Fruit fly (Drosophila melanogaster) whole organism, embryonic: Measurements from ENCODE around the gene Ran-like.

ENCODE experiments used
- Aef1 ChIP-seq: fragments of 200-800 bp; sonication (Bioruptor generic); IDR thresholded peaks from 3 replicates; pipeline ENCODE4 v1.3.6; 2022; ENCODE audit warnings: missing biosample characterization, missing genetic modification characterization
- B-H2 ChIP-seq: fragments of 200-800 bp; sonication (Bioruptor generic); optimal IDR thresholded peaks from 2 replicates; lab custom pipeline; 2018; ENCODE audit warnings: missing biosample characterization, mild to moderate bottlenecking, missing genetic modification characterization
- Blimp-1 ChIP-seq: fragments of 200-800 bp; sonication (Bioruptor generic); optimal IDR thresholded peaks from 3 replicates; lab custom pipeline; 2018; ENCODE audit warnings: missing biosample characterization, missing genetic modification characterization, mild to moderate bottlenecking, moderate library complexity, missing genetic modification reagents
- CG10147 ChIP-seq: fragments of 200-800 bp; sonication (Bioruptor generic); optimal IDR thresholded peaks from 2 replicates; lab custom pipeline; 2019; ENCODE audit warnings: missing biosample characterization, mild to moderate bottlenecking, missing genetic modification characterization, moderate library complexity
- CG1024 ChIP-seq: fragments of 200-800 bp; sonication (Bioruptor generic); IDR thresholded peaks from 2 replicates; pipeline ENCODE4 v1.3.6; 2022; ENCODE audit warnings: missing biosample characterization, missing genetic modification characterization
- CG10462 ChIP-seq: fragments of 200-800 bp; sonication (Bioruptor generic); optimal IDR thresholded peaks from 2 replicates; lab custom pipeline; 2016; ENCODE audit warnings: missing biosample characterization, missing genetic modification characterization
- CG11093 ChIP-seq: fragments of 200-800 bp; sonication (Bioruptor generic); IDR thresholded peaks from 3 replicates; pipeline ENCODE4 v1.3.6; 2022; ENCODE audit warnings: missing biosample characterization, missing genetic modification characterization
- CG14441 ChIP-seq: fragments of 200-800 bp; sonication (Bioruptor generic); IDR thresholded peaks from 2 replicates; pipeline ENCODE4 v1.3.6; 2022; ENCODE audit warnings: missing biosample characterization, missing genetic modification characterization
- CG15011 ChIP-seq: fragments of 200-800 bp; sonication (Bioruptor generic); optimal IDR thresholded peaks from 3 replicates; lab custom pipeline; 2018; ENCODE audit warnings: missing biosample characterization, mild to moderate bottlenecking, missing genetic modification characterization
- CG1603 ChIP-seq: fragments of 200-800 bp; sonication (Bioruptor generic); optimal IDR thresholded peaks from 2 replicates; lab custom pipeline; 2019; ENCODE audit warnings: missing biosample characterization, mild to moderate bottlenecking, missing genetic modification characterization, moderate library complexity
- CG1647 ChIP-seq: fragments of 200-800 bp; sonication (Bioruptor generic); optimal IDR thresholded peaks from 3 replicates; lab custom pipeline; 2016; ENCODE audit warnings: missing biosample characterization, missing genetic modification characterization
- CG17328 ChIP-seq: fragments of 200-800 bp; sonication (Bioruptor generic); IDR thresholded peaks from 2 replicates; pipeline ENCODE4 v1.3.6; 2022; ENCODE audit warnings: missing biosample characterization, missing genetic modification characterization
- CG17568 ChIP-seq: fragments of 200-800 bp; sonication (Bioruptor generic); optimal IDR thresholded peaks from 2 replicates; lab custom pipeline; 2018; ENCODE audit warnings: missing biosample characterization, mild to moderate bottlenecking, missing genetic modification characterization, moderate library complexity
- CG17829 ChIP-seq: fragments of 200-800 bp; optimal IDR thresholded peaks from 2 replicates; lab custom pipeline; 2019; ENCODE audit warnings: missing biosample characterization, mild to moderate bottlenecking, missing genetic modification characterization, moderate library complexity
- CG18476 ChIP-seq: fragments of 200-800 bp; sonication (Bioruptor generic); optimal IDR thresholded peaks from 2 replicates; lab custom pipeline; 2016; ENCODE audit warnings: missing biosample characterization, mild to moderate bottlenecking, missing genetic modification characterization
- CG2120 ChIP-seq: fragments of 200-800 bp; sonication (Bioruptor generic); optimal IDR thresholded peaks from 3 replicates; lab custom pipeline; 2016; ENCODE audit warnings: missing biosample characterization, missing genetic modification characterization
- CG2678 ChIP-seq: fragments of 200-800 bp; sonication (Bioruptor generic); optimal IDR thresholded peaks from 3 replicates; lab custom pipeline; 2019; ENCODE audit warnings: missing biosample characterization, mild to moderate bottlenecking, missing genetic modification characterization, moderate library complexity
- CG3163 ChIP-seq: fragments of 200-800 bp; sonication (Bioruptor generic); optimal IDR thresholded peaks from 3 replicates; lab custom pipeline; 2016; ENCODE audit warnings: missing biosample characterization, missing genetic modification characterization
- CG34376 ChIP-seq: fragments of 200-800 bp; sonication (Bioruptor generic); optimal IDR thresholded peaks from 2 replicates; lab custom pipeline; 2018; ENCODE audit warnings: missing biosample characterization, mild to moderate bottlenecking, missing genetic modification characterization
- CG3847 ChIP-seq: fragments of 200-800 bp; sonication (Bioruptor generic); IDR thresholded peaks from 2 replicates; pipeline ENCODE4 v1.3.6; 2022; ENCODE audit warnings: missing biosample characterization, missing genetic modification characterization
- CG5180 ChIP-seq: fragments of 200-800 bp; sonication (Bioruptor generic); optimal IDR thresholded peaks from 3 replicates; lab custom pipeline; 2017; ENCODE audit warnings: missing biosample characterization, missing genetic modification characterization, mild to moderate bottlenecking, moderate library complexity, missing genetic modification reagents
- CG7839 ChIP-seq: fragments of 200-800 bp; sonication (Bioruptor generic); optimal IDR thresholded peaks from 3 replicates; lab custom pipeline; 2018; ENCODE audit warnings: missing biosample characterization, mild to moderate bottlenecking, missing genetic modification characterization, moderate library complexity
- CG8359 ChIP-seq: fragments of 200-800 bp; sonication (Bioruptor generic); optimal IDR thresholded peaks from 2 replicates; lab custom pipeline; 2017; ENCODE audit warnings: missing biosample characterization, mild to moderate bottlenecking, missing genetic modification characterization, borderline replicate concordance
- Elba2 ChIP-seq: fragments of 200-800 bp; sonication (Bioruptor generic); optimal IDR thresholded peaks from 3 replicates; lab custom pipeline; 2016; ENCODE audit warnings: missing biosample characterization, missing genetic modification characterization
- Fer2 ChIP-seq: fragments of 200-800 bp; sonication (Bioruptor generic); optimal IDR thresholded peaks from 2 replicates; lab custom pipeline; 2018; ENCODE audit warnings: missing biosample characterization, mild to moderate bottlenecking, missing genetic modification characterization, moderate library complexity
- Gug ChIP-seq: fragments of 200-800 bp; sonication (Bioruptor generic); IDR thresholded peaks from 4 replicates; pipeline ENCODE4 v1.3.6; 2022; ENCODE audit warnings: missing biosample characterization, missing genetic modification characterization
- H2.0 ChIP-seq: fragments of 200-800 bp; sonication (Bioruptor generic); IDR thresholded peaks from 2 replicates; pipeline ENCODE4 v1.3.6; 2022; ENCODE audit warnings: missing biosample characterization, missing genetic modification characterization
- Hr78 ChIP-seq, 2 experiments: fragments of 200-800 bp in 1 of 2; fragments of >200 bp in 1 of 2; sonication (Bioruptor generic) in 1 of 2; optimal IDR thresholded peaks; 2 replicates each; lab custom pipeline; 2017 to 2019; ENCODE audit warnings: missing biosample characterization in 2 of 2, missing genetic modification characterization in 2 of 2, mild to moderate bottlenecking in 1 of 2, moderate library complexity in 1 of 2
- Myb ChIP-seq: fragments of 200-800 bp; sonication (Bioruptor generic); optimal IDR thresholded peaks from 2 replicates; lab custom pipeline; 2016; ENCODE audit warnings: missing biosample characterization, missing genetic modification characterization
- Poxn ChIP-seq: fragments of 200-800 bp; sonication (Bioruptor generic); IDR thresholded peaks from 2 replicates; pipeline ENCODE4 v1.3.6; 2022; ENCODE audit warnings: missing biosample characterization, missing genetic modification characterization
- Rx ChIP-seq: fragments of 200-800 bp; sonication (Bioruptor generic); IDR thresholded peaks from 2 replicates; pipeline ENCODE4 v1.3.6; 2022; ENCODE audit warnings: missing biosample characterization, missing genetic modification characterization
- Tbp ChIP-seq: fragments of >200 bp; optimal IDR thresholded peaks from 2 replicates; lab custom pipeline; 2018; ENCODE audit warnings: missing biosample characterization, missing genetic modification characterization
- chn ChIP-seq: fragments of 200-800 bp; sonication (Bioruptor generic); optimal IDR thresholded peaks from 2 replicates; lab custom pipeline; 2016; ENCODE audit warnings: missing biosample characterization, missing genetic modification characterization
- ems ChIP-seq: fragments of 200-800 bp; sonication (Bioruptor generic); optimal IDR thresholded peaks from 3 replicates; lab custom pipeline; 2016; ENCODE audit warnings: missing biosample characterization, missing genetic modification characterization
- en ChIP-seq: fragments of 200-800 bp; sonication (Bioruptor generic); optimal IDR thresholded peaks from 2 replicates; lab custom pipeline; 2016; ENCODE audit warnings: missing biosample characterization, missing genetic modification characterization
- eve ChIP-seq, 2 experiments: fragments of >200 bp; optimal IDR thresholded peaks; 2 replicates each; lab custom pipeline; 2017; ENCODE audit warnings: missing biosample characterization in 2 of 2, missing genetic modification characterization in 2 of 2
- ewg ChIP-seq: fragments of 200-800 bp; sonication (Bioruptor generic); optimal IDR thresholded peaks from 3 replicates; lab custom pipeline; 2017; ENCODE audit warnings: mild to moderate bottlenecking, missing biosample characterization, missing genetic modification reagents, missing genetic modification characterization
- gsb ChIP-seq: fragments of 200-800 bp; sonication (Bioruptor generic); IDR thresholded peaks from 2 replicates; pipeline ENCODE4 v1.3.6; 2022; ENCODE audit warnings: missing biosample characterization, missing genetic modification characterization
- h ChIP-seq: fragments of >200 bp; optimal IDR thresholded peaks from 2 replicates; lab custom pipeline; 2017
- hkb ChIP-seq, 2 experiments: fragments of 200-800 bp in 1 of 2; fragments of >200 bp in 1 of 2; sonication (Bioruptor generic) in 1 of 2; IDR thresholded peaks in 1 of 2; optimal IDR thresholded peaks in 1 of 2; 2 replicates each; pipeline versions ENCODE4 v1.3.6 to Lab custom; 2017 to 2022; ENCODE audit warnings: missing biosample characterization in 1 of 2, missing genetic modification characterization in 1 of 2
- jing ChIP-seq: fragments of 200-800 bp; sonication (Bioruptor generic); optimal IDR thresholded peaks from 2 replicates; lab custom pipeline; 2018; ENCODE audit warnings: missing biosample characterization, mild to moderate bottlenecking, missing genetic modification characterization
- ken ChIP-seq: fragments of 200-800 bp; sonication (Bioruptor generic); IDR thresholded peaks from 3 replicates; pipeline ENCODE4 v1.3.6; 2022; ENCODE audit warnings: missing biosample characterization, missing genetic modification characterization
- luna ChIP-seq: fragments of 200-800 bp; sonication (Bioruptor generic); optimal IDR thresholded peaks from 2 replicates; lab custom pipeline; 2016; ENCODE audit warnings: missing biosample characterization, missing genetic modification characterization
- nerfin-1 ChIP-seq: fragments of 200-800 bp; sonication (Bioruptor generic); optimal IDR thresholded peaks from 3 replicates; lab custom pipeline; 2019; ENCODE audit warnings: missing biosample characterization, mild to moderate bottlenecking, missing genetic modification characterization, moderate library complexity
- pan ChIP-seq, 4 experiments: fragments of >200 bp in 3 of 4; fragments of 200-800 bp in 1 of 4; sonication (Bioruptor generic) in 1 of 4; optimal IDR thresholded peaks in 3 of 4; IDR thresholded peaks in 1 of 4; 2 replicates each; pipeline versions ENCODE4 v1.3.6 to Lab custom; 2017 to 2022; ENCODE audit warnings: missing biosample characterization in 2 of 4, missing genetic modification characterization in 2 of 4, mixed read lengths in 1 of 4
- pros ChIP-seq: fragments of 200-800 bp; sonication (Bioruptor generic); optimal IDR thresholded peaks from 3 replicates; lab custom pipeline; 2019; ENCODE audit warnings: missing biosample characterization, mild to moderate bottlenecking, missing genetic modification characterization, moderate library complexity
- repo ChIP-seq: fragments of 200-800 bp; sonication (Bioruptor generic); optimal IDR thresholded peaks from 2 replicates; lab custom pipeline; 2016; ENCODE audit warnings: missing biosample characterization, missing genetic modification characterization
- slbo ChIP-seq: fragments of 200-800 bp; sonication (Bioruptor generic); IDR thresholded peaks from 2 replicates; pipeline ENCODE4 v1.3.6; 2022; ENCODE audit warnings: missing biosample characterization, missing genetic modification characterization
- ssp ChIP-seq: fragments of 200-800 bp; sonication (Bioruptor generic); IDR thresholded peaks from 2 replicates; pipeline ENCODE4 v1.3.6; 2022; ENCODE audit warnings: missing biosample characterization, missing genetic modification characterization

Ran-like gene

dm6 chr3L:15532368-15533030, 47.3 kb upstream of the Ran-like start (continued):
- TF ChIP-seq jing (no peak), chn (no peak), Myb (GFP tag; lab: Kevin White, UChicago) (peak; percentile 14), CG17829 (tag; lab: Kevin White, UChicago) (peak; percentile 14), CG18476 (GFP tag; lab: Kevin White, UChicago) (peak; percentile 23), CG8359 (GFP tag; lab: Kevin White, UChicago) (no peak), h (lab: Kevin White, UChicago) (no peak), pros (GFP tag; lab: Kevin White, UChicago) (peak; percentile 61), CG15011 (GFP tag; lab: Kevin White, UChicago) (no peak), CG11093 (GFP tag; lab: Robert Waterston, UW) (no peak), Elba2 (GFP tag; lab: Kevin White, UChicago) (no peak), CG1024 (GFP tag; lab: Robert Waterston, UW) (peak; percentile 29; the same call in 1 of the 2 replicates), Hr78 (GFP tag; optimal IDR thresholded peaks at IDR 0.05; lab: Kevin White, UChicago) (peak in 1 of 2 experiments; percentile 29), eve (GFP tag; optimal IDR thresholded peaks at IDR 0.05; lab: Kevin White, UChicago) (no peak), luna (GFP tag; lab: Kevin White, UChicago) (no peak), CG2678 (tag; lab: Kevin White, UChicago) (peak; percentile 67), Tbp (GFP tag; lab: Kevin White, UChicago) (no peak), CG17568 (no peak), CG1647 (GFP tag; lab: Kevin White, UChicago) (no peak), ems (no peak), ssp (no peak), CG14441 (peak; percentile 63), B-H2 (GFP tag; lab: Kevin White, UChicago) (no peak), Rx (GFP tag; lab: Robert Waterston, UW) (peak; percentile 46), repo (GFP tag; lab: Kevin White, UChicago) (no peak), ewg (GFP tag; lab: Kevin White, UChicago) (no peak), en (GFP tag; lab: Kevin White, UChicago) (no peak), CG7839 (peak; percentile 38), ken (GFP tag; lab: Robert Waterston, UW) (no peak), CG34376 (GFP tag; lab: Kevin White, UChicago) (no peak), slbo (GFP tag; lab: Robert Waterston, UW) (peak; percentile 63), gsb (GFP tag; lab: Robert Waterston, UW) (peak; percentile 47; the same call in 1 of the 2 replicates), Blimp-1 (GFP tag; lab: Kevin White, UChicago) (peak; percentile 34), CG10147 (GFP tag; lab: Kevin White, UChicago) (peak; percentile 32), pan (optimal IDR thresholded peaks at IDR 0.05; lab: Kevin White, UChicago) (no peak), pan (GFP tag; optimal IDR thresholded peaks at IDR 0.05 in 1 of 2, IDR thresholded peaks at IDR 0.05 in 1 of 2) (peak in 1 of 2 experiments; percentile 72), hkb (optimal IDR thresholded peaks at IDR 0.05; lab: Kevin White, UChicago) (no peak), hkb (GFP tag; IDR thresholded peaks at IDR 0.05; lab: Robert Waterston, UW) (peak; percentile 15; the same call in 1 of the 2 replicates), CG1603 (no peak), Fer2 (tag; lab: Kevin White, UChicago) (no peak), CG17328 (GFP tag; lab: Robert Waterston, UW) (peak; percentile 34; the same call in 1 of the 2 replicates), H2.0 (GFP tag; lab: Robert Waterston, UW) (peak; percentile 55; the same call in 1 of the 2 replicates), Gug (GFP tag; lab: Robert Waterston, UW) (peak; percentile 21; the same call in 1 of the 4 replicates), Aef1 (0 out of 3 replicates have a peak, but pooled peaks have one; percentile 29), CG3163 (GFP tag; lab: Kevin White, UChicago) (peak; percentile 89), CG3847 (no peak), nerfin-1 (tag; lab: Kevin White, UChicago) (no peak), CG10462 (GFP tag; lab: Kevin White, UChicago) (no peak), Poxn (GFP tag; lab: Robert Waterston, UW) (no peak), CG2120 (GFP tag; lab: Kevin White, UChicago) (no peak), CG5180 (GFP tag; lab: Kevin White, UChicago) (peak; percentile 45)
